Worm (Caenorhabditis elegans) whole organism, L4/young adult: ENCODE data around the gene str-118.
A peak's percentile ranks its signal among the peaks of the same experiment; 100 is the strongest.

Experiments used
- W03F9.2 ChIP-seq: fragments of 150-350 bp; optimal IDR thresholded peaks from 2 replicates; lab custom pipeline; 2014; ENCODE audit warnings: missing biosample characterization, missing genetic modification characterization
- dao-5 ChIP-seq: sonication (generic microtip); optimal IDR thresholded peaks from 2 replicates; lab custom pipeline; 2016; ENCODE audit warnings: missing genotype, missing genetic modification characterization, moderate library complexity, missing compliant biosample characterization
- him-1 ChIP-seq: sonication (generic microtip); optimal IDR thresholded peaks from 2 replicates; lab custom pipeline; 2016; ENCODE audit warnings: missing genotype, missing genetic modification reagents, missing genetic modification characterization, missing compliant biosample characterization

str-118 gene

ce11 chrV:10031384-10032171, 20.4 kb upstream of the str-118 start:
- no peak for TF ChIP-seq him-1 (tag; lab: Kevin White, UChicago)
- no peak for TF ChIP-seq W03F9.2 (tag; lab: Kevin White, UChicago)
- no peak for TF ChIP-seq dao-5 (tag; lab: Kevin White, UChicago)

ce11 chrV:10035586-10035985, 16.4 kb upstream of the str-118 start:
- no peak for TF ChIP-seq W03F9.2 (tag; lab: Kevin White, UChicago)
- TF ChIP-seq dao-5 (tag; lab: Kevin White, UChicago), result no peak
- no peak for TF ChIP-seq him-1 (tag; lab: Kevin White, UChicago)

ce11 chrV:10036275-10036674, 15.7 kb upstream of the str-118 start, which contains the start of gene T06E8.2:
Gene T06E8.2, minus strand, starts transcription at chrV:10036413.
- no peak for TF ChIP-seq him-1 (tag; lab: Kevin White, UChicago)
- TF ChIP-seq dao-5 (tag; lab: Kevin White, UChicago), result no peak
- TF ChIP-seq W03F9.2 (tag; lab: Kevin White, UChicago), result no peak

DNA sequence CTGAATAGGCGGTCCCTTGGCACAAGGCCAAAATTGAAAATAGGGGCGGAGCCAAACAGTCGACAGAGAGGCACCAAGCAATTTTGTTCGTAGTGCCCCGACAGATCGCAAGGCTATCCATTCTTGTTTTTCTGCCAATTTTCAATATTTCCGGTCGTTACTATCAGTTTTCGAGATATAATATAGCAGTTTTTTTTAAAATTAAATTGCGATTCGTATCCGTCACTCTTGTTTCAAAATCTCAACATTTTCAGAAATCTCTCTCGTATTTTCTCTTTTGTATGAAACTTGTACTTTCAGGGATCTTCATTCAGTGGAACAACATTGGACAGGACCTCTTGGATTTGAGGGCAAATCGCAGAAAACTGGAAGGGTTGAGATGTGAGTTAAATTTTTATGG, 14.9 kb upstream of the str-118 start, which contains the start of gene F57A8.1:
Gene F57A8.1 (plus strand): TSS at position 301 of the 400 bp plus-strand sequence.
- no peak for TF ChIP-seq dao-5 (tag; lab: Kevin White, UChicago)
- no peak for TF ChIP-seq W03F9.2 (tag; lab: Kevin White, UChicago)
- no peak for TF ChIP-seq him-1 (tag; lab: Kevin White, UChicago)

- peak; percentile 58 for TF ChIP-seq W03F9.2 (tag; lab: Kevin White, UChicago)
- TF ChIP-seq dao-5 (tag; lab: Kevin White, UChicago), result no peak
- no peak for TF ChIP-seq him-1 (tag; lab: Kevin White, UChicago)
These were observed 12.1 kb upstream of the str-118 start for ce11 chrV:10039837-10040236.

DNA sequence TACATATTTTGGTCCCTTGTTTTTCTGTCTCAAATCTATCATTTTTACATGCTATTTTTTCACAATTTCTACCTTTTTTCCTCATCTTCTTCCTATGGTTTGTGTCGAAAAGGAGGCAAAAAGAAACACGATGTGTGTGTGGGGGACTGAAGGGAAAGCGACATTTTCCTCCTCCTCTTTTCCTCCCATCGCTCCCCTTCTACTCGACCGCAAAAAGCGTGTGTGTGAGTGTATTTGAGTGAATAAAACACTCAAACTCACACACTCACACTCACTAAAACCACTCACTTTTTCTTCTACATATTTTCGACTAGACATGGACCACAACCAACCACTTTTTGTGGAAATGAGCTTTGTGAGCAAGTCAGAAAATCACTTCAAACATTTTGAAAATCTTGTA, 10.5 kb upstream of the str-118 start:
- TF ChIP-seq W03F9.2 (tag; lab: Kevin White, UChicago) (no peak), him-1 (tag; lab: Kevin White, UChicago) (no peak), dao-5 (tag; lab: Kevin White, UChicago) (no peak)

DNA sequence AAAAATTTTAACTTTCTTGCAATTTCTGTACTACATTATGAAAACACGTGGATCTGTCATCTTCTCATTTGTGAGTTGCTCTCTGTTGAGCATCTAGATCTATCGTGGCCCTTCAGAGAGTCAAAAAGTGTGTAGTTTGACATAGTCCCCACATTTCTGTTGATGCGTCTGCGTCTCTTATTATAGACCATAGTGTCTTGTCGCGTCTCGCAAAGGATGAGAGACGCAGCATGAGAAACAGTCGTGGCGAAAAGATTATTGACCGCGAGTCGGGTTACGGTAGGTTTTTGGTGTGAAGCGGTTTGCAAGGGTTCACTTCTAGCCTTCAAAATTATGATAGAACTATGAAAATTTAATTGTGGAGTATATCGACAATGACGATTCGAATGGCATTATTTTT, 9.7 kb upstream of the str-118 start:
- TF ChIP-seq W03F9.2 (tag; lab: Kevin White, UChicago), result no peak
- TF ChIP-seq him-1 (tag; lab: Kevin White, UChicago), result peak; percentile 29

DNA sequence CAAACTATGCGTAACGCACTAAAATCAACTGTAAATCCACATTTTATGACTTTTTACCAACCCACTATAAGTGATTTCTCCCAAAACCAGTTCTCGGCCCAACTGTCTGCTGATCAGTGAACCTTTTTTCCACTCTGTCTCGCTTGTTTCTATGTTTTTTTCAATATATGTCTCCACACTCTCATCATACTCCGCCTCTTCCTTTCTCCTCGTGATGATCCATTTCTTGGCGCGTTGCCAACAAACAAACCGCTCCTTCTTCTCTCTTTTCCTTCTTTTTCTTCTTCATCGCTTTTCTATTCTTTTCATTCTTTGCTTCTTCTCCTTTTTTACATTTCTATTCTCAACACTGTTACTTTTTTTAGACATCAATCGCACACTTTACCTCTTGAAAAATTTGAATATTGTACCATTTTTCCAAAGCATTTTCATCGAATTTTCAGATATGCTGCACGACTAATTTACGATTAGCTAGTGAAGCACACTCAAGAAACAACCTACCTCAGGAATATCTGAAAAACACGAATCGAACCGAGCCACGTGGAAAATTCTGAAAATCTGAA, 8.6 kb upstream of the str-118 start, which contains the start of gene T06E8.8:
Gene T06E8.8 (plus strand): TSS at position 513 of the 563 bp plus-strand sequence.
- TF ChIP-seq W03F9.2 (tag; lab: Kevin White, UChicago) (no peak), him-1 (tag; lab: Kevin White, UChicago) (no peak), dao-5 (tag; lab: Kevin White, UChicago) (no peak)

DNA sequence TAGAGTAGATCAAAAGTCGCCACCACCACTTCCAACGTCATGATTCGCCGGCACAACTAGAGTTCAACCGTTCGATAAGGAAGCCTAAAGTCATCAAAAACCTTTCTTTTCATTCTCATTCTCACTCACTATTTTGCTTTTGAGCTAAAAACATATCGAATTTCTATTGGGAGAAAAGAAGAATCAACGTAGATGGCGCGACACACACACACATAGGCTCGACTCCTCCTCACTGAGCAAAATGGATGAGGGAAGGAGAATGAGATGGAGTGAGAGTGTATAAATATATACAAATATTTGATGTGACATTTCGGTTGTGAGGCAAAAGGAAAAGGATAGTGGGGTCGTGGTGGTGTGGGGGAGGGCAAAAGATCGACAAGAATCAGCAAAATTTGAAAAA, 7.2 kb upstream of the str-118 start:
- TF ChIP-seq W03F9.2 (tag; lab: Kevin White, UChicago) (no peak), dao-5 (tag; lab: Kevin White, UChicago) (no peak), him-1 (tag; lab: Kevin White, UChicago) (no peak)

- no peak for TF ChIP-seq him-1 (tag; lab: Kevin White, UChicago)
- no peak for TF ChIP-seq dao-5 (tag; lab: Kevin White, UChicago)
- no peak for TF ChIP-seq W03F9.2 (tag; lab: Kevin White, UChicago)
These were observed 5.5 kb upstream of the str-118 start for ce11 chrV:10046503-10046902.

- no peak for TF ChIP-seq W03F9.2 (tag; lab: Kevin White, UChicago)
- no peak for TF ChIP-seq dao-5 (tag; lab: Kevin White, UChicago)
- TF ChIP-seq him-1 (tag; lab: Kevin White, UChicago), result no peak
These were observed 4.8 kb upstream of the str-118 start for ce11 chrV:10047189-10047588.

ce11 chrV:10054872-10055271, 2.9 kb downstream of the str-118 start, which contains the start of gene yif-1:
Gene yif-1, minus strand, starts transcription at chrV:10054913.
- TF ChIP-seq him-1 (tag; lab: Kevin White, UChicago), result no peak

ce11 chrV:10058748-10059147, 6.8 kb downstream of the str-118 start:
- TF ChIP-seq him-1 (tag; lab: Kevin White, UChicago), result no peak
- no peak for TF ChIP-seq W03F9.2 (tag; lab: Kevin White, UChicago)

ce11 chrV:10060039-10060438, 8.1 kb downstream of the str-118 start:
- no peak for TF ChIP-seq him-1 (tag; lab: Kevin White, UChicago)
- no peak for TF ChIP-seq dao-5 (tag; lab: Kevin White, UChicago)
- TF ChIP-seq W03F9.2 (tag; lab: Kevin White, UChicago), result no peak
